Worm (Caenorhabditis elegans) whole organism, L2 larva: ENCODE measurements around the gene Y53G8B.1.

Source experiments
- egl-27 ChIP-seq: sonication (generic microtip); optimal IDR thresholded peaks from 3 replicates; lab custom pipeline; 2017; ENCODE audit warnings: missing biosample characterization, missing genetic modification reagents, missing genetic modification characterization
- lin-11 ChIP-seq: fragments of 150-350 bp; sonication (generic microtip); optimal IDR thresholded peaks from 2 replicates; lab custom pipeline; 2014; ENCODE audit warnings: missing biosample characterization, missing genetic modification characterization, inconsistent platforms, mixed read lengths
- lsy-2 ChIP-seq, 2 experiments: fragments of 150-350 bp in 1 of 2; sonication (generic microtip) in 1 of 2; optimal IDR thresholded peaks; 2 replicates each; lab custom pipeline; 2014 to 2017; ENCODE audit warnings: missing biosample characterization in 2 of 2, missing genetic modification characterization in 2 of 2
- mbf-1 ChIP-seq: sonication (generic microtip); optimal IDR thresholded peaks from 2 replicates; lab custom pipeline; 2017; ENCODE audit warnings: missing biosample characterization, missing genetic modification characterization
- nhr-10 ChIP-seq: sonication (generic microtip); optimal IDR thresholded peaks from 2 replicates; lab custom pipeline; 2017; ENCODE audit warnings: missing biosample characterization, missing genetic modification characterization
- nhr-237 ChIP-seq: fragments of 150-350 bp; optimal IDR thresholded peaks from 2 replicates; lab custom pipeline; 2014; ENCODE audit warnings: missing biosample characterization, missing genetic modification characterization
- nhr-25 ChIP-seq: fragments of 150-350 bp; sonication (generic microtip); optimal IDR thresholded peaks from 3 replicates; lab custom pipeline; 2014; ENCODE audit warnings: missing biosample characterization, missing genetic modification characterization
- skn-1 ChIP-seq: sonication (generic microtip); optimal IDR thresholded peaks from 2 replicates; lab custom pipeline; 2017; ENCODE audit warnings: missing biosample characterization, missing genetic modification characterization

DNA sequence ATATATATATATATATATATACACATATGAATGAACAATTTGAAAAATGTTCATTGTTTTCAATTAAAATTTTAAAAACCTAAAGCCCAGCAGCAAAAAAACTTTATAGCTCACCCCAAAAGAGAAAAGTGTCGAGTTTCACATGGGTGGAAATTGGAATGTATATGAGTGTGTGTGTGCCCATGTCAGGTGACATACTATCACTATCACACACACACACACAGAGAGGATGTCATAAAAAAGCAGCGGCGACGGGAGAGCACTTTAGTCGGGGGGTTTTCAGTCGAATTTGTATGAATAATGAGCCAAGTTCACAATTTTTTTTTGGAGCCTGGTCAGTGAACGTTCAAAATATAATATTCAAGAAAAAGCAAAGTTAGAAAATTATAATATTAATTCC lies 9.1 kb upstream of the Y53G8B.1 start:
- TF ChIP-seq mbf-1 (tag; lab: Kevin White, UChicago) (no peak), nhr-25 (tag; lab: Kevin White, UChicago) (no peak), egl-27 (tag; lab: Kevin White, UChicago) (no peak), nhr-10 (no peak), nhr-237 (tag; lab: Kevin White, UChicago) (no peak), lsy-2 (tag; optimal IDR thresholded peaks at IDR 0.05; lab: Kevin White, UChicago) (no peak), lin-11 (tag; lab: Kevin White, UChicago) (no peak), skn-1 (tag; lab: Kevin White, UChicago) (no peak)
